Fruit fly (Drosophila melanogaster): ENCODE measurements around the gene Slh.

The Slh gene

dm6 chr2L:2462306-2462844, 30.1 kb downstream of the Slh start:
- TF ChIP-seq noc (tag; optimal IDR thresholded peaks at IDR 0.05) = no peak

DNA sequence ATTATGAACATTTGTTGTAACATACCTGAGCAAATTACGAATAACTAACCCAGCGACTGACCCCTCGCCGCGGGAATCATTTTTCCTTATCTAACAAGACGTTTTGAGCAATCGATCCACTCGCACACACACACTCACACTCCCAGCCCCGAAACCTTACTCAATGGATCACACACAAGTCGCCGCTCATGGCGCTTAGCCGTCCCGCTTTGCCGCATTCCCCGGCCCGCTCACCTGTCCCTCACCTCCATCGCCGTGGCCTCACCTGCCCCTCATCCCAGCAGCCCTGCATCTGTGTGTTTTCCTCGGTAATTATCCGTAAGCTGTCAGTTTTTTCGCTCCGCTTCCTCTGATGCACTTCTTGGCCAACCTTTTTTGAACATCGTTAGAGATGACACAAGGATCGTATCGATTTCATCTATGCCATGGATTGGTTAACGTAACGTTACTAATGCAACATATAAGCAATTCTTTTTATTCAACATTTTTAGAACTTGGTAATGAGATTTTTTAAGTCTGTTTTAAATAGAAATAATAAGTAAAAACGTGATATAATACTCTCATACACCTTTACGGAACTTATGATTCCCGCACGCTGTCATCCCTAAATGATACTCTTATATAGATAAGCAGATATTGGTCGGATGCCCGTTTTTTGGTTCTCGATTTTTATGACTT, 31.0 kb downstream of the Slh start:
- no peak for TF ChIP-seq noc (tag; optimal IDR thresholded peaks at IDR 0.05)

dm6 chr2L:2459238-2459637, 33.2 kb downstream of the Slh start:
- no peak for TF ChIP-seq noc (tag; optimal IDR thresholded peaks at IDR 0.05)

dm6 chr2L:2456516-2457392, 35.7 kb downstream of the Slh start:
- TF ChIP-seq noc (tag; optimal IDR thresholded peaks at IDR 0.05) = no peak

dm6 chr2L:2454644-2455043, 37.8 kb downstream of the Slh start:
- no peak for TF ChIP-seq noc (tag; optimal IDR thresholded peaks at IDR 0.05)

dm6 chr2L:2453818-2454217, 38.7 kb downstream of the Slh start:
- TF ChIP-seq noc (tag; optimal IDR thresholded peaks at IDR 0.05) = no peak

DNA sequence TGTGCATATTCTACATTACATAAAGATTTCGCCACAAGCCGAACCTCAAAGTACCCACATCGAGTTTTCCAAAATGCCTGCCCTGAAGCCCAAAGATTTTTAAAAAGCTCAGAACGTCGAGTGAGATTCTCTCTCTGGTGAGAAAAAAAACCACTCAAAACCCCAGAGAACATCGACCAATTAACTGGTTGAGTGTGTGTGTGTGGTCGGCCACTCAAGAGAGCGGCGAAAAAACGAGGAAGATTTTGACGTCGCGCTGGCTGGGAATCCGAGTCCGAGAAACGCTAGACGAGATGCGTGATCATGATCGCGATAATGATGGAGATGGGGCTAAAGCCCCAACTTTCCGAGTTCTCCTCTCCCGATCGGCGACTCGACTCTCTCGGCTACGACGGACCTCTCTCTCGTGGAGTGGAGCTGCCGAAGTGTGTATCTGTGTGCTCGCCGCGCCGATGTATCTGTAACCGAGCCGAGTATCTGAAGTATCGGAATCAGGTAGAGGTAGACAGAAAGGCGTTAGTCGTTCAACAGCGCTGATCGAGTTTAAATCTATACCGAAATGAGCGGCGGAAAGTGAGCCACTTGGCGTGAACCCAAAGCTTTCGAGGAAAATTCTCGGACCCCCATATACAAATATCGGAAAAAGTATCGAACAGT, 41.6 kb downstream of the Slh start:
- no peak for TF ChIP-seq noc (tag; optimal IDR thresholded peaks at IDR 0.05)

DNA sequence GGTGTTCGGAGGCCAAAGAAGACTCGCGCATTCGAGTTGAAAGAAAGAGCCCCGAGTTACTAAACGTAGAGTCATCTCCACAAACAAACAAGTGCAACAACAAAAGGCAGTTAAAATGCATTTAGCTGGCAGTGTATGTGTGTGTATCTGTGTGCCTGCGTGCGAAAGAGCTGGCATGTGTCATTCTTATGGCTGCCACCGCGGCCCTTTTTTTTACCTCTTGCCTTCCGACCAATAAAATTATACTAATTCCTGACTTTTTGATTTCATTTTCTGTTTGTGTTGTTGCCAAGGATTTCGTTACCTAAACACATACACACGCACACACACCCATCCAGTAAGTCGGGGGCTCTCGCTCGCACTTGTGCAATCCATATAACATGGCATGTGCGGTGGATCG, 42.8 kb downstream of the Slh start:
- no peak for TF ChIP-seq noc (tag; optimal IDR thresholded peaks at IDR 0.05)

- no peak for TF ChIP-seq noc (tag; optimal IDR thresholded peaks at IDR 0.05)
Measured at dm6 chr2L:2448514-2448913, 44.0 kb downstream of the Slh start.

DNA sequence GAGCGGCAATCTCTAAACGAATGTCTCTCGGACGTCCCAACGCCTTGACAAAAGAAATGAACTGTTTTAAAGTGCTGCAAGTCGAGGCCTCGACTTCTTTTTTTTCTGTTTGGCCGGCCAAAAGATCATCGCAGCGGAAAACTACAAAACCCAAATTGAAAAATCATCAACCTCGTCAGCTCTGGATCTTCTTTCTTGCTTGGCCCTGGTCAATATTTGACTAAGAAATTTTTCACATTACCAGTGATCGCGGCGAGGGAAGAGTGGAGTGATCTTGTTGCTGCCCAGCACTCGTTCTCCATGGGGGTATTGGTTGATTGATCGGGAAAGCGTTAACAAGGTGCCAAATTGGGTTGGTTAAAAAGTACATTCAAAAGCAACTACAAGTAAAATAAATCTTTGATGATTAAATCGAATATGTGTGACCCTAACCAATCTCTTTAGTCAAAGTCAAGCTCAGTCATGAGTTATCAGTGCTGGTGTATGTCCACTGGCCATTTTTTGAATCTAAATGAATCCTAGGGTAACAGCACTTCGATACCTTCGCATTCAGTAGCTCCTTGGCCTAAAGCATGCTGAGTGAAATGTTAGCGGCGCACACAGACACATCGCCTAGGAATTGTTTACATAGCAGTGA, 53.7 kb downstream of the Slh start:
- TF ChIP-seq noc (tag; optimal IDR thresholded peaks at IDR 0.05) = no peak

Data from whole organism, larva.